Worm (Caenorhabditis elegans): ENCODE measurements around the gene F10D2.10.

DNA sequence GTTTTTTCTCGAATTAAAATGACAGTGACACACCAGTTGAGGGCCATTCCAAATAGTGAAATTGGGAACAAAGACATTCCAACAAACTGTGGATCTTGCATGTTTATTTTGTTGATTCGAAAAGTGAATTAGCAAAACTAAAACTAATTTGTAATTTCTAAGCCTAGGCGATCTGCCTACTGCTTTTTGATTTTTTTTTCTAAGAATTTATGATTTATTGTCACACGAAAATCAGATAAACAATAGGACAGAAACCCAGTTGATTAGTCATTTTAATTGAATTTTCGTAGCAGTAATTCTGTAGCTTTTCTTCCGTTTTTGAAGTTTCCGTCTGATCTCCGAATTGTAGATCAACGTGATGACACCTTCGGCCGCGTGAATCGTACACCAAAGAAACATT lies 37.2 kb downstream of the F10D2.10 start, which contains the start of gene srx-33:
- TF ChIP-seq unc-86 (tag; optimal IDR thresholded peaks at IDR 0.05) (no peak), ceh-8 (GFP tag; optimal IDR thresholded peaks at IDR 0.05) (no peak), elt-3 (tag; optimal IDR thresholded peaks at IDR 0.05) (no peak), pqm-1 (tag; optimal IDR thresholded peaks at IDR 0.05) (no peak), nhr-28 (tag; optimal IDR thresholded peaks at IDR 0.05) (no peak), snu-23 (GFP tag; optimal IDR thresholded peaks at IDR 0.05) (no peak)

All from whole organism, L1 larva.